Worm (Caenorhabditis elegans) whole organism, young adult: ENCODE measurements around the gene T28H10.1.
A peak's percentile ranks its signal among the peaks of the same experiment; 100 is the strongest.

ENCODE experiments used
- C06A6.2 ChIP-seq: fragments of 200-800 bp; sonication (Bioruptor generic); conservative IDR thresholded peaks from 2 replicates; pipeline ENCODE4 v1.3.6; 2022; ENCODE audit warnings: missing genetic modification characterization, missing compliant biosample characterization
- F22D6.2 ChIP-seq: sonication (generic microtip); optimal IDR thresholded peaks from 2 replicates; lab custom pipeline; 2016; ENCODE audit warnings: mild to moderate bottlenecking, missing genetic modification characterization, missing compliant biosample characterization
- F23B12.7 ChIP-seq: sonication (generic microtip); optimal IDR thresholded peaks from 2 replicates; lab custom pipeline; 2017; ENCODE audit warnings: missing genetic modification characterization, mild to moderate bottlenecking, missing compliant biosample characterization, antibody characterized with exemption, moderate library complexity; ENCODE audit not compliant: insufficient read depth
- F39B2.1 ChIP-seq: fragments of 200-800 bp; sonication (Bioruptor generic); IDR thresholded peaks from 2 replicates; pipeline ENCODE4 v1.3.6; 2022; ENCODE audit warnings: missing genetic modification reagents, missing genetic modification characterization, missing compliant biosample characterization
- F57C9.4 ChIP-seq: sonication (generic microtip); optimal IDR thresholded peaks from 2 replicates; lab custom pipeline; 2017; ENCODE audit warnings: mild to moderate bottlenecking, missing genetic modification characterization, missing compliant biosample characterization
- K11D2.4 ChIP-seq: fragments of 200-800 bp; sonication (Bioruptor generic); IDR thresholded peaks from 2 replicates; pipeline ENCODE4 v1.3.6; 2022; ENCODE audit warnings: missing genetic modification reagents, missing genetic modification characterization, missing compliant biosample characterization
- T07F8.4 ChIP-seq: sonication (generic microtip); optimal IDR thresholded peaks from 2 replicates; lab custom pipeline; 2016; ENCODE audit warnings: mild to moderate bottlenecking, missing genetic modification characterization, moderate library complexity, missing compliant biosample characterization
- T26A5.8 ChIP-seq: sonication (generic microtip); optimal IDR thresholded peaks from 2 replicates; lab custom pipeline; 2016; ENCODE audit warnings: missing genetic modification characterization, missing compliant biosample characterization
- Y53F4B.3 ChIP-seq: fragments of 200-800 bp; sonication (Bioruptor generic); IDR thresholded peaks from 2 replicates; pipeline ENCODE4 v1.3.6; 2022; ENCODE audit warnings: missing genetic modification reagents, missing genetic modification characterization, missing compliant biosample characterization
- Y53G8AR.9 ChIP-seq: fragments of 200-800 bp; sonication (Bioruptor generic); conservative IDR thresholded peaks from 2 replicates; pipeline ENCODE4 v1.3.6; 2022; ENCODE audit warnings: missing genetic modification reagents, missing genetic modification characterization, missing compliant biosample characterization
- akir-1 ChIP-seq: fragments of 200-800 bp; sonication (Bioruptor generic); optimal IDR thresholded peaks from 2 replicates; lab custom pipeline; 2018; ENCODE audit warnings: mild to moderate bottlenecking, missing genetic modification characterization, moderate library complexity, missing compliant biosample characterization
- athp-1 ChIP-seq: sonication (generic microtip); optimal IDR thresholded peaks from 2 replicates; lab custom pipeline; 2017; ENCODE audit warnings: mild to moderate bottlenecking, missing genetic modification characterization, missing compliant biosample characterization
- attf-5 ChIP-seq: fragments of 200-800 bp; sonication (Bioruptor generic); optimal IDR thresholded peaks from 2 replicates; lab custom pipeline; 2018; ENCODE audit warnings: mild to moderate bottlenecking, missing genetic modification characterization, missing compliant biosample characterization
- attf-6 ChIP-seq: fragments of 200-800 bp; sonication (Bioruptor generic); IDR thresholded peaks from 2 replicates; pipeline ENCODE4 v1.3.6; 2022; ENCODE audit warnings: missing genetic modification reagents, missing genetic modification characterization, missing compliant biosample characterization
- bed-2 ChIP-seq: fragments of 200-800 bp; sonication (Bioruptor generic); IDR thresholded peaks from 2 replicates; pipeline ENCODE4 v1.3.6; 2022; ENCODE audit warnings: missing genetic modification reagents, missing genetic modification characterization, missing compliant biosample characterization
- cebp-1 ChIP-seq, 2 experiments: fragments of 200-800 bp in 1 of 2; sonication (Bioruptor generic) in 1 of 2; sonication (generic microtip) in 1 of 2; IDR thresholded peaks in 1 of 2; optimal IDR thresholded peaks in 1 of 2; 2 replicates each; pipeline versions ENCODE4 v1.3.6 to Lab custom; 2017 to 2022; ENCODE audit warnings: missing compliant biosample characterization in 2 of 2, missing genetic modification characterization in 2 of 2, mild to moderate bottlenecking in 1 of 2, missing genetic modification reagents in 1 of 2, moderate library complexity in 1 of 2
- cebp-2 ChIP-seq: fragments of 200-800 bp; sonication (Bioruptor generic); IDR thresholded peaks from 2 replicates; pipeline ENCODE4 v1.3.6; 2022; ENCODE audit warnings: missing genetic modification characterization, missing compliant biosample characterization
- dpff-1 ChIP-seq: sonication (generic microtip); optimal IDR thresholded peaks from 2 replicates; lab custom pipeline; 2017; ENCODE audit warnings: mild to moderate bottlenecking, missing genetic modification characterization, missing compliant biosample characterization
- efl-1 ChIP-seq: fragments of 150-350 bp; optimal IDR thresholded peaks from 2 replicates; lab custom pipeline; 2014; ENCODE audit warnings: missing biosample characterization, missing genetic modification reagents, missing genetic modification characterization
- egl-44 ChIP-seq: fragments of 200-800 bp; sonication (Bioruptor generic); IDR thresholded peaks from 2 replicates; pipeline ENCODE4 v1.3.6; 2022; ENCODE audit warnings: missing genetic modification reagents, missing genetic modification characterization, missing compliant biosample characterization
- egrh-3 ChIP-seq: fragments of 200-800 bp; sonication (Bioruptor generic); IDR thresholded peaks from 2 replicates; pipeline ENCODE4 v1.3.6; 2022; ENCODE audit warnings: missing genetic modification reagents, missing genetic modification characterization, missing compliant biosample characterization
- ets-4 ChIP-seq: fragments of 200-800 bp; sonication (Bioruptor generic); optimal IDR thresholded peaks from 2 replicates; lab custom pipeline; 2018; ENCODE audit warnings: mild to moderate bottlenecking, missing genetic modification characterization, missing compliant biosample characterization
- hmg-1.2 ChIP-seq: fragments of 200-800 bp; sonication (Bioruptor generic); IDR thresholded peaks from 2 replicates; pipeline ENCODE4 v1.3.6; 2022; ENCODE audit warnings: missing genetic modification reagents, missing genetic modification characterization, missing compliant biosample characterization
- hmg-20 ChIP-seq: fragments of 200-800 bp; sonication (Bioruptor generic); IDR thresholded peaks from 2 replicates; pipeline ENCODE4 v1.3.6; 2022; ENCODE audit warnings: missing genetic modification reagents, missing genetic modification characterization, missing compliant biosample characterization
- hsf-1 ChIP-seq: fragments of 200-800 bp; sonication (Bioruptor generic); IDR thresholded peaks from 2 replicates; pipeline ENCODE4 v1.3.6; 2022; ENCODE audit warnings: missing genetic modification reagents, missing genetic modification characterization, missing compliant biosample characterization
- lin-35 ChIP-seq, 3 experiments: fragments of 150-350 bp in 2 of 3; sonication (generic microtip) in 1 of 3; optimal IDR thresholded peaks; 2 replicates each; lab custom pipeline; 2014 to 2018; ENCODE audit warnings: missing biosample characterization in 3 of 3, missing genetic modification characterization in 3 of 3, missing genetic modification reagents in 3 of 3
- lin-40 ChIP-seq: sonication (generic microtip); optimal IDR thresholded peaks from 2 replicates; lab custom pipeline; 2016; ENCODE audit warnings: missing genetic modification characterization, mild to moderate bottlenecking, missing compliant biosample characterization, missing genotype, missing genetic modification reagents
- nfya-2 ChIP-seq: fragments of 200-800 bp; sonication (Bioruptor generic); IDR thresholded peaks from 2 replicates; pipeline ENCODE4 v1.3.6; 2022; ENCODE audit warnings: missing genetic modification reagents, missing genetic modification characterization, missing compliant biosample characterization
- nfyb-1 ChIP-seq: fragments of 200-800 bp; sonication (Bioruptor generic); IDR thresholded peaks from 2 replicates; pipeline ENCODE4 v1.3.6; 2022; ENCODE audit warnings: missing genetic modification reagents, missing genetic modification characterization, missing compliant biosample characterization
- nhr-179 ChIP-seq: sonication (generic microtip); optimal IDR thresholded peaks from 2 replicates; lab custom pipeline; 2016; ENCODE audit warnings: mild to moderate bottlenecking, missing genetic modification characterization, missing compliant biosample characterization
- nhr-27 ChIP-seq: fragments of 200-800 bp; sonication (Bioruptor generic); optimal IDR thresholded peaks from 2 replicates; lab custom pipeline; 2018; ENCODE audit warnings: mild to moderate bottlenecking, missing genetic modification characterization, moderate library complexity, missing compliant biosample characterization
- nhr-90 ChIP-seq: sonication (generic microtip); optimal IDR thresholded peaks from 2 replicates; lab custom pipeline; 2016; ENCODE audit warnings: missing genotype, mild to moderate bottlenecking, missing genetic modification characterization, missing compliant biosample characterization
- pbrm-1 ChIP-seq: fragments of 200-800 bp; sonication (Bioruptor generic); IDR thresholded peaks from 2 replicates; pipeline ENCODE4 v1.3.6; 2022; ENCODE audit warnings: missing genetic modification reagents, missing genetic modification characterization, missing compliant biosample characterization
- rec-8 ChIP-seq, 2 experiments: sonication (generic microtip); optimal IDR thresholded peaks; 2 replicates each; lab custom pipeline; 2016; ENCODE audit warnings: mild to moderate bottlenecking in 2 of 2, missing genetic modification characterization in 2 of 2, missing genetic modification reagents in 2 of 2, missing genotype in 2 of 2, missing biosample characterization in 1 of 2, missing compliant biosample characterization in 1 of 2, moderate library complexity in 1 of 2
- snpc-1.1 ChIP-seq: sonication (generic microtip); optimal IDR thresholded peaks from 2 replicates; lab custom pipeline; 2017; ENCODE audit warnings: missing genetic modification characterization, mild to moderate bottlenecking, missing compliant biosample characterization, antibody characterized with exemption, moderate library complexity, missing genotype, missing genetic modification reagents; ENCODE audit not compliant: insufficient read depth
- snpc-3.4 ChIP-seq: sonication (generic microtip); optimal IDR thresholded peaks from 2 replicates; lab custom pipeline; 2017; ENCODE audit warnings: missing genetic modification characterization, mild to moderate bottlenecking, missing compliant biosample characterization, antibody characterized with exemption, moderate library complexity, missing genotype, missing genetic modification reagents
- unc-62 ChIP-seq: fragments of 150-350 bp; optimal IDR thresholded peaks from 2 replicates; lab custom pipeline; 2014; ENCODE audit warnings: missing biosample characterization, missing genetic modification reagents, missing genetic modification characterization
- zfh-2 ChIP-seq: fragments of 200-800 bp; sonication (Bioruptor generic); conservative IDR thresholded peaks from 2 replicates; pipeline ENCODE4 v1.3.6; 2022; ENCODE audit warnings: missing genetic modification reagents, missing genetic modification characterization, missing compliant biosample characterization
- ztf-25 ChIP-seq: fragments of 200-800 bp; sonication (Bioruptor generic); IDR thresholded peaks from 2 replicates; pipeline ENCODE4 v1.3.6; 2022; ENCODE audit warnings: missing genetic modification reagents, missing genetic modification characterization, missing compliant biosample characterization
- ztf-28 ChIP-seq: fragments of 200-800 bp; sonication (Bioruptor generic); IDR thresholded peaks from 2 replicates; pipeline ENCODE4 v1.3.6; 2022; ENCODE audit warnings: missing genetic modification reagents, missing genetic modification characterization, missing compliant biosample characterization

Gene T28H10.1

DNA sequence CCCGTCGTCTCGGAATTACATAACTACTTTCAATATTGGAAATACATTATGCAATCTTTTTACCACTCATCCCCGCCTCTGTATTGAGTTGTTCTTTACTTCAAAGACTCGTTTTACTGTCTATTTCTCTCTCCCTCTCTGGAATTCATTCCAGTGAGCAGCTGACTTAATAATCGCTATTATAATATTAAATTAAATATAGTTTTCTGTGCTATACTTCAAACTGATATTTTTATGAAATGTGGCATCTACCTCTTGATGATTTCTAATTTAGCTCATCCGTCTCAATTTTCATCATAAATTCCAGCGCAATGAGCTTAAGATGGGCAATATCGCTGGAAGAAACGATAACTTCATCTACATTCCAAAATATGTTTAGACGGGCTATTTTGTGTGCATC, at the start of gene T28H10.1:
T28H10.1 (plus strand) TSS at position 301 of the 400 bp plus-strand sequence.
- TF ChIP-seq F39B2.1 (GFP tag; lab: Robert Waterston, UW), result no peak
- TF ChIP-seq athp-1 (tag; lab: Kevin White, UChicago), result no peak
- TF ChIP-seq dpff-1 (tag; lab: Kevin White, UChicago), result no peak
- no peak for TF ChIP-seq F23B12.7 (tag; lab: Kevin White, UChicago)

DNA sequence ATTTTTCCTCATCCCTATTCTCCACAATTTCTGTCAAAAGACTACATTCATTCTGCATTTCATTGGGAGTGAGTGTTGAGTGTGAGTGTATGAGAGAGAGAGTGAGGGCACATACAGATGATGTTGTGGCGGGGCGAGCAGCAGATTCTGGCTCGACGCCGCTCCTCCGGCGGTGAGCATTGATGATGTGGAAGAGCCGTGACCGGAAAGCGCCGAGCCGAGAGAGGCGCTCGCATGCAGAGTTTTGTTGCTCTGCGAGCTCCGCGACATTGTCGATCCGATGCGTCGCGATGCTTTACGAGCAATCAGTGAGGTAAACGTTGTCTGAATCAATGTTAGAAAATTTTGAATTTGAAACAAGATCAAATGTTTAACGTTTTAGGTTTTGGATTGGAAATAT, 47.9 kb upstream of the T28H10.1 start:
- TF ChIP-seq Y53F4B.3 (GFP tag; lab: Robert Waterston, UW), result no peak
- peak; percentile 81; the same call in 1 of the 2 replicates for TF ChIP-seq egrh-3 (GFP tag; lab: Robert Waterston, UW)
- 0 out of 2 replicates have a peak, but pooled peaks have one; percentile 4 for TF ChIP-seq hmg-1.2 (GFP tag; lab: Robert Waterston, UW)

DNA sequence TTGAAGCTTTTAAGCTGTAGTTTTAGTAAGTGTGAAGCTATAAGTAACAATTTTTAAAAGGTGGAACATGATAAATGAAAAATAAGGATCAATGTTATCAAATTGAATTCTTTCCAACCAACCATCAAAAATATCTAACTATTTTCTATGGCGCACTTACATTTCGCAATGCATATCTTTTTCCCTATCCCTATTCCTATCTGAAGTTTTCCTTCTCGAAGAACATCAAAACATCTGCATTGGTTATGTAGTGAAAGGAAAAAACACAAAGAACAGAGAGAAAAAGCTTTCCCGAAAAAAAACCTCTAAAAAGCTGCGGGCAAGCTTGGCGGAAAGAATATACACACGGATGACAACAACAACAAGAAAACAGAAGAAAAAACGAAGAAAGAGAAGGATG, 43.0 kb upstream of the T28H10.1 start:
- TF ChIP-seq lin-35 (GFP tag; optimal IDR thresholded peaks at IDR 0.05; lab: Kevin White, UChicago), result peak in 1 of 3 experiments; percentile 38
- TF ChIP-seq pbrm-1, result no peak
- no peak for TF ChIP-seq cebp-1 (GFP tag; IDR thresholded peaks at IDR 0.05; lab: Robert Waterston, UW)
- TF ChIP-seq cebp-1 (tag; optimal IDR thresholded peaks at IDR 0.05; lab: Kevin White, UChicago), result peak; percentile 76

DNA sequence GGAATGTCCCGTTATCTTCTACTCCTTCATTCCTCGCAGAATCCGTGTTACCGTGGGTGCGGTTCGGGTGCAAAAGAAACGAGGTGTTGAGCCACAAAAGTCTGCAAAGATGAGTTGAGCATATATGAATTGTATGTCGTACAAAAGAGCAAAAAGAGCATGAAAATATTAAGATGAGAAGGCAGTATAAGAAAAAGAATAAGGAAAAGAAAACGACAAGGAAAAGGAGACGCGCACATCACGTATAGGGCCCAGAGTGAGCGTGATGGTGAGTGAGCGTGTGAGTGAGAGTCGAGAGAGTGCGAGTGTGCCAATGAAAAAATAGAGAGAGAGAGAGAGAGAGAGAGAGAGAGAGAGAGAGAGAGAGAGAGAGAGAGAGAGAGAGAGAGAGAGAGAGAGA, 40.7 kb upstream of the T28H10.1 start, which contains the start of gene egl-10:
egl-10 (minus strand) TSS at position 101 of the 400 bp plus-strand sequence.
- TF ChIP-seq zfh-2 (GFP tag; lab: Robert Waterston, UW) (0 out of 2 replicates have a peak, but pooled peaks have one; percentile 21), T26A5.8 (tag; lab: Kevin White, UChicago) (no peak)

DNA sequence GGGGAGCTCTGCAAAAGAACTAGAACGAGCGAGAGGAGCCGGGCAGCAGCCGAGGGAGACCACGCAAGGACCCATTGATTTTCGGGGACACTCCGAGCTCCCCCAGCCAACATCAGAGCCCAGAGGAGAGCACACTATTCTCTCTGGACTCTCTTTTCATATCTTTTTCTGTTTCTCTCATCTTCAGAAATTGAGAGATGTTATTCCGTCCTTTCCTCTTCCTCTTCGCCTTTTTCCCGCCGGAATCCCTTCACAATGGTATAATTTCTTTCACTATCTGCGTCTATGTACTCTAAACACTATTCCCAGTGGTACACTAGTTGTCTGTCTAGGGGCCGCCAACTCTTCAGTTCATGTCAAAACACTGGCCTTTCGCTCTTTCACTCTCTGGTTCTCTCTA, 38.2 kb upstream of the T28H10.1 start:
- no peak for TF ChIP-seq hsf-1 (GFP tag; lab: Robert Waterston, UW)
- TF ChIP-seq lin-40, result peak; percentile 58
- TF ChIP-seq T07F8.4 (tag; lab: Kevin White, UChicago), result no peak
- no peak for TF ChIP-seq hmg-20
- TF ChIP-seq rec-8 (tag; optimal IDR thresholded peaks at IDR 0.05; lab: Kevin White, UChicago), result no peak
- TF ChIP-seq F22D6.2 (tag; lab: Kevin White, UChicago), result no peak
- 0 out of 2 replicates have a peak, but pooled peaks have one; percentile 38 for TF ChIP-seq bed-2 (GFP tag; lab: Robert Waterston, UW)
- no peak for TF ChIP-seq cebp-2
- TF ChIP-seq pbrm-1, result no peak; the same call in 1 of the 2 replicates
- TF ChIP-seq akir-1 (GFP tag; lab: Kevin White, UChicago), result no peak
- no peak for TF ChIP-seq ets-4 (GFP tag; lab: Kevin White, UChicago)
- TF ChIP-seq K11D2.4, result peak; percentile 77
- TF ChIP-seq nhr-179 (tag; lab: Kevin White, UChicago), result no peak
- no peak for TF ChIP-seq unc-62 (GFP tag; lab: Kevin White, UChicago)
- no peak for TF ChIP-seq ztf-25 (GFP tag; lab: Robert Waterston, UW)
- TF ChIP-seq F57C9.4, result no peak
- TF ChIP-seq nfya-2 (GFP tag; lab: Robert Waterston, UW), result no peak
- no peak for TF ChIP-seq C06A6.2 (GFP tag; lab: Robert Waterston, UW)
- peak; percentile 60; the same call in 1 of the 2 replicates for TF ChIP-seq nfyb-1 (GFP tag; lab: Robert Waterston, UW)
- TF ChIP-seq attf-5 (GFP tag; lab: Kevin White, UChicago), result peak; percentile 62
- no peak for TF ChIP-seq snpc-1.1 (tag; lab: Kevin White, UChicago)
- TF ChIP-seq nhr-27 (tag; lab: Kevin White, UChicago), result no peak
- no peak for TF ChIP-seq egl-44 (GFP tag; lab: Robert Waterston, UW)
- TF ChIP-seq snpc-3.4, result no peak
- no peak for TF ChIP-seq Y53G8AR.9 (GFP tag; lab: Robert Waterston, UW)
- TF ChIP-seq efl-1 (GFP tag; lab: Kevin White, UChicago), result no peak
- TF ChIP-seq attf-6 (GFP tag; lab: Robert Waterston, UW), result no peak
- no peak for TF ChIP-seq nhr-90 (tag; lab: Kevin White, UChicago)
- peak; percentile 82 for TF ChIP-seq egrh-3 (GFP tag; lab: Robert Waterston, UW)
- no peak for TF ChIP-seq ztf-28 (GFP tag; lab: Robert Waterston, UW)
